Fruit fly (Drosophila melanogaster): ENCODE results near the gene wrm1.

The wrm1 gene

DNA sequence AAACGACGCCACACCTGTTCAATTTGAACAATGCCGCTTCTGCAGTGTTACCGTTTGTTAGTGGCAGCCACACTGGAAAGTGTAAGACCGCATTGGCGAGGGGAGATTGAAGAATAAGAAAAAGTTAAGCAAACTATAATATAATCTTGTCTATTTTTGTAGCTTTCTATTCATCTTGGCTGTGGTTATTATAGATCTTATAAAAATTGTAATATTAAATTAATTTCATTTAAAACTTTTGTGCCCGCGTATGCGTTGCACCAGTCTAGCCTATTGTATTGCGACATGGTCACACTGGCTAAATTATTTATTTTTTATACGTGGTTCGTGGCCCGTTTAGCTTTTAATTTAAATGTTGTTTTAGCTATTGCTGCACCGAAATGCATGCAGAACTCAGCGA is 11.7 kb downstream of the wrm1 start, which contains the start of the genes RhoGEF4 and Rint1 (continued):
- peak; percentile 34; the same call in 1 of the 3 replicates for TF ChIP-seq CG16813 (GFP tag; IDR thresholded peaks at IDR 0.05; ENCODE audit: partially characterized antibody)
- TF ChIP-seq CG33213 (GFP tag; optimal IDR thresholded peaks at IDR 0.05) = no peak
- TF ChIP-seq luna (GFP tag; optimal IDR thresholded peaks at IDR 0.05) = no peak
- no peak for TF ChIP-seq psq (GFP tag; optimal IDR thresholded peaks at IDR 0.05)
- TF ChIP-seq CG32532 (GFP tag; IDR thresholded peaks at IDR 0.05) = peak; percentile 83
- TF ChIP-seq maf-S (GFP tag; optimal IDR thresholded peaks at IDR 0.05) = peak; percentile 29
- peak; percentile 55 for TF ChIP-seq mam (GFP tag; optimal IDR thresholded peaks at IDR 0.05)
- TF ChIP-seq HLH54F (GFP tag; optimal IDR thresholded peaks at IDR 0.05) = peak; percentile 57
- TF ChIP-seq pita (GFP tag; optimal IDR thresholded peaks at IDR 0.05) = no peak
- TF ChIP-seq gcm2 (GFP tag; optimal IDR thresholded peaks at IDR 0.05) = no peak
- TF ChIP-seq Pdp1 (GFP tag; optimal IDR thresholded peaks at IDR 0.05) = peak in 1 of 2 experiments; percentile 56
- TF ChIP-seq CG8924 (tag; optimal IDR thresholded peaks at IDR 0.05) = peak; percentile 65
- no peak for TF ChIP-seq zen2 (GFP tag; IDR thresholded peaks at IDR 0.05; ENCODE audit: partially characterized antibody)
- TF ChIP-seq CG32772 (GFP tag; IDR thresholded peaks at IDR 0.05) = peak; percentile 73
- peak; percentile 12 for TF ChIP-seq CG17802 (tag; optimal IDR thresholded peaks at IDR 0.05)
- peak; percentile 52 for TF ChIP-seq CG15514 (GFP tag; optimal IDR thresholded peaks at IDR 0.05)
- no peak for TF ChIP-seq Hand (GFP tag; optimal IDR thresholded peaks at IDR 0.05)
- TF ChIP-seq CG34224 (GFP tag; IDR thresholded peaks at IDR 0.05; ENCODE audit: partially characterized antibody) = no peak
- peak; percentile 79 for TF ChIP-seq Myb (GFP tag; optimal IDR thresholded peaks at IDR 0.05)
- TF ChIP-seq B-H1 (GFP tag; IDR thresholded peaks at IDR 0.05) = peak; percentile 36; the same call in 2 of the 3 replicates
- peak; percentile 75 for TF ChIP-seq lmd (GFP tag; IDR thresholded peaks at IDR 0.05)
- TF ChIP-seq Nf-YA (GFP tag; IDR thresholded peaks at IDR 0.05) = no peak
- TF ChIP-seq CG2120 (GFP tag; optimal IDR thresholded peaks at IDR 0.05) = peak; percentile 80
- TF ChIP-seq Usf (GFP tag; optimal IDR thresholded peaks at IDR 0.05) = peak; percentile 59
- no peak for TF ChIP-seq CG4282 (GFP tag; optimal IDR thresholded peaks at IDR 0.05)
- peak; percentile 91 for TF ChIP-seq Xbp1 (GFP tag; optimal IDR thresholded peaks at IDR 0.05)
- TF ChIP-seq CG3726 (GFP tag; IDR thresholded peaks at IDR 0.05) = no peak
- peak; percentile 46 for TF ChIP-seq CG12104 (GFP tag; optimal IDR thresholded peaks at IDR 0.05)
- TF ChIP-seq HLHmδ (GFP tag; optimal IDR thresholded peaks at IDR 0.05) = no peak
- TF ChIP-seq lola (GFP tag; optimal IDR thresholded peaks at IDR 0.05) = peak in 1 of 3 experiments; percentile 70
- TF ChIP-seq Doc3 (GFP tag; IDR thresholded peaks at IDR 0.05; ENCODE audit: partially characterized antibody) = no peak
- TF ChIP-seq CG14050 (GFP tag; IDR thresholded peaks at IDR 0.05) = peak; percentile 39; the same call in 2 of the 3 replicates
- TF ChIP-seq hkb (optimal IDR thresholded peaks at IDR 0.05) = peak; percentile 100
- TF ChIP-seq hkb (GFP tag; IDR thresholded peaks at IDR 0.05) = peak; percentile 58
- TF ChIP-seq CG7786 (GFP tag; optimal IDR thresholded peaks at IDR 0.05) = peak; percentile 38
- no peak for TF ChIP-seq Hr78 (GFP tag; optimal IDR thresholded peaks at IDR 0.05)
- 0 out of 2 replicates have a peak, but pooled peaks have one; percentile 31 for TF ChIP-seq seq (GFP tag; IDR thresholded peaks at IDR 0.05)
- peak; percentile 76; the same call in 2 of the 3 replicates for TF ChIP-seq CG34422 (GFP tag; IDR thresholded peaks at IDR 0.05)
- TF ChIP-seq CG13123 (GFP tag; optimal IDR thresholded peaks at IDR 0.05) = peak; percentile 52
- no peak for TF ChIP-seq oc (tag; optimal IDR thresholded peaks at IDR 0.05)
- TF ChIP-seq CG7372 (GFP tag; IDR thresholded peaks at IDR 0.05) = peak; percentile 58; the same call in 1 of the 2 replicates
- TF ChIP-seq CG6254 (GFP tag; optimal IDR thresholded peaks at IDR 0.05) = peak; percentile 22
- TF ChIP-seq Ets65A (GFP tag) = peak; percentile 95
- TF ChIP-seq Taf1 (GFP tag; IDR thresholded peaks at IDR 0.05) = peak; percentile 61; the same call in 1 of the 2 replicates
- TF ChIP-seq CG7963 (GFP tag; IDR thresholded peaks at IDR 0.05; ENCODE audit: partially characterized antibody) = no peak
- no peak for TF ChIP-seq hbn (GFP tag; IDR thresholded peaks at IDR 0.05; ENCODE audit: partially characterized antibody)
- peak; percentile 28 for TF ChIP-seq lab (GFP tag; optimal IDR thresholded peaks at IDR 0.05)
- TF ChIP-seq sima (GFP tag; optimal IDR thresholded peaks at IDR 0.05) = no peak
- peak; percentile 72 for TF ChIP-seq CG15601 (tag; optimal IDR thresholded peaks at IDR 0.05)
- TF ChIP-seq tgo (GFP tag; IDR thresholded peaks at IDR 0.05) = peak; percentile 77

Data from whole organism, embryonic.